Fruit fly (Drosophila melanogaster) whole organism, embryonic: ENCODE results near the gene Prtl99C.

Experiments used
- Asciz ChIP-seq: fragments of 200-800 bp; sonication (Bioruptor generic); optimal IDR thresholded peaks from 2 replicates; lab custom pipeline; 2017; ENCODE audit warnings: missing biosample characterization, mild to moderate bottlenecking, missing genetic modification characterization, missing genetic modification reagents
- BEAF-32 ChIP-seq: fragments of 200-800 bp; sonication (Bioruptor generic); optimal IDR thresholded peaks from 3 replicates; lab custom pipeline; 2017; ENCODE audit warnings: missing biosample characterization, missing genetic modification characterization, mild to moderate bottlenecking, moderate library complexity, missing genetic modification reagents
- CG10209 ChIP-seq: fragments of 200-800 bp; sonication (Bioruptor generic); optimal IDR thresholded peaks from 3 replicates; lab custom pipeline; 2017; ENCODE audit warnings: missing biosample characterization, mild to moderate bottlenecking, missing genetic modification characterization, missing genetic modification reagents
- CG10274 ChIP-seq: fragments of 200-800 bp; sonication (Bioruptor generic); optimal IDR thresholded peaks from 3 replicates; lab custom pipeline; 2017; ENCODE audit warnings: missing biosample characterization, mild to moderate bottlenecking, missing genetic modification characterization
- CG10366 ChIP-seq: fragments of 200-800 bp; sonication (Bioruptor generic); IDR thresholded peaks from 2 replicates; pipeline ENCODE4 v1.3.6; 2022; ENCODE audit warnings: missing biosample characterization, missing genetic modification characterization
- CG10431 ChIP-seq: fragments of 200-800 bp; sonication (Bioruptor generic); optimal IDR thresholded peaks from 3 replicates; lab custom pipeline; 2018; ENCODE audit warnings: missing biosample characterization, mild to moderate bottlenecking, missing genetic modification characterization
- CG10959 ChIP-seq: fragments of 200-800 bp; sonication (Bioruptor generic); IDR thresholded peaks from 2 replicates; pipeline ENCODE4 v1.3.6; 2022; ENCODE audit warnings: missing biosample characterization, missing genetic modification characterization
- CG10979 ChIP-seq: fragments of 200-800 bp; sonication (Bioruptor generic); optimal IDR thresholded peaks from 2 replicates; lab custom pipeline; 2018; ENCODE audit warnings: missing biosample characterization, mild to moderate bottlenecking, missing genetic modification characterization, moderate library complexity
- CG11085 ChIP-seq: fragments of 200-800 bp; sonication (Bioruptor generic); IDR thresholded peaks from 2 replicates; pipeline ENCODE4 v1.3.6; 2022; ENCODE audit warnings: missing biosample characterization, missing genetic modification characterization
- CG11456 ChIP-seq: fragments of 200-800 bp; sonication (Bioruptor generic); IDR thresholded peaks from 3 replicates; pipeline ENCODE4 v1.3.6; 2022; ENCODE audit warnings: missing biosample characterization, missing genetic modification characterization
- CG12104 ChIP-seq: fragments of 200-800 bp; sonication (Bioruptor generic); optimal IDR thresholded peaks from 3 replicates; lab custom pipeline; 2016; ENCODE audit warnings: missing biosample characterization, missing genetic modification characterization
- CG12219 ChIP-seq: fragments of 200-800 bp; sonication (Bioruptor generic); optimal IDR thresholded peaks from 3 replicates; lab custom pipeline; 2018; ENCODE audit warnings: missing biosample characterization, mild to moderate bottlenecking, missing genetic modification characterization
- CG12769 ChIP-seq: fragments of 200-800 bp; sonication (Bioruptor generic); optimal IDR thresholded peaks from 2 replicates; lab custom pipeline; 2019; ENCODE audit warnings: missing biosample characterization, mild to moderate bottlenecking, missing genetic modification characterization, moderate library complexity
- CG15601 ChIP-seq: fragments of 200-800 bp; sonication (Bioruptor generic); optimal IDR thresholded peaks from 3 replicates; lab custom pipeline; 2019; ENCODE audit warnings: missing biosample characterization, mild to moderate bottlenecking, missing genetic modification characterization, moderate library complexity
- CG1603 ChIP-seq: fragments of 200-800 bp; sonication (Bioruptor generic); optimal IDR thresholded peaks from 2 replicates; lab custom pipeline; 2019; ENCODE audit warnings: missing biosample characterization, mild to moderate bottlenecking, missing genetic modification characterization, moderate library complexity
- CG17802 ChIP-seq: fragments of 200-800 bp; sonication (Bioruptor generic); optimal IDR thresholded peaks from 2 replicates; lab custom pipeline; 2018; ENCODE audit warnings: missing biosample characterization, mild to moderate bottlenecking, missing genetic modification characterization, moderate library complexity
- CG18764 ChIP-seq: fragments of 200-800 bp; sonication (Bioruptor generic); optimal IDR thresholded peaks from 3 replicates; lab custom pipeline; 2016; ENCODE audit warnings: missing biosample characterization, missing genetic modification characterization
- CG3065 ChIP-seq: fragments of 200-800 bp; sonication (Bioruptor generic); optimal IDR thresholded peaks from 2 replicates; lab custom pipeline; 2016; ENCODE audit warnings: missing biosample characterization, missing genetic modification characterization
- CG4360 ChIP-seq: fragments of 200-800 bp; sonication (Bioruptor generic); IDR thresholded peaks from 2 replicates; pipeline ENCODE4 v1.3.6; 2022; ENCODE audit warnings: missing biosample characterization, missing genetic modification characterization
- CG4820 ChIP-seq: fragments of 200-800 bp; sonication (Bioruptor generic); optimal IDR thresholded peaks from 3 replicates; lab custom pipeline; 2016; ENCODE audit warnings: missing biosample characterization, missing genetic modification characterization
- CG9727 ChIP-seq: fragments of 200-800 bp; sonication (Bioruptor generic); optimal IDR thresholded peaks from 3 replicates; lab custom pipeline; 2017; ENCODE audit warnings: missing biosample characterization, mild to moderate bottlenecking, missing genetic modification characterization
- Dad ChIP-seq: fragments of 200-800 bp; sonication (Bioruptor generic); optimal IDR thresholded peaks from 3 replicates; lab custom pipeline; 2016; ENCODE audit warnings: missing biosample characterization, missing genetic modification characterization
- Drgx ChIP-seq: fragments of 200-800 bp; sonication (Bioruptor generic); IDR thresholded peaks from 2 replicates; pipeline ENCODE4 v1.3.6; 2022; ENCODE audit warnings: missing biosample characterization, missing genetic modification characterization
- HLHmδ ChIP-seq: fragments of 200-800 bp; sonication (Bioruptor generic); optimal IDR thresholded peaks from 2 replicates; lab custom pipeline; 2018; ENCODE audit warnings: missing biosample characterization, mild to moderate bottlenecking, missing genetic modification characterization, moderate library complexity
- Hmr ChIP-seq: fragments of 200-800 bp; sonication (Bioruptor generic); optimal IDR thresholded peaks from 3 replicates; lab custom pipeline; 2017; ENCODE audit warnings: mild to moderate bottlenecking, missing biosample characterization, missing genetic modification reagents, missing genetic modification characterization
- Lpt ChIP-seq: fragments of >200 bp; optimal IDR thresholded peaks from 2 replicates; lab custom pipeline; 2018; ENCODE audit warnings: missing biosample characterization, missing genetic modification characterization
- NC2α ChIP-seq: fragments of 200-800 bp; sonication (Bioruptor generic); optimal IDR thresholded peaks from 2 replicates; lab custom pipeline; 2016; ENCODE audit warnings: missing biosample characterization, missing genetic modification characterization
- NFAT ChIP-seq: fragments of 200-800 bp; sonication (Bioruptor generic); IDR thresholded peaks from 2 replicates; pipeline ENCODE4 v1.3.6; 2022; ENCODE audit warnings: missing biosample characterization, missing genetic modification characterization
- Ravus ChIP-seq: fragments of 200-800 bp; sonication (Bioruptor generic); IDR thresholded peaks from 2 replicates; pipeline ENCODE4 v1.3.6; 2022; ENCODE audit warnings: missing biosample characterization, missing genetic modification characterization
- bcd ChIP-seq: fragments of 200-800 bp; sonication (Bioruptor generic); optimal IDR thresholded peaks from 2 replicates; lab custom pipeline; 2017; ENCODE audit warnings: missing biosample characterization, mild to moderate bottlenecking, missing genetic modification characterization
- br ChIP-seq: fragments of >200 bp; optimal IDR thresholded peaks from 2 replicates; lab custom pipeline; 2017
- crp ChIP-seq, 2 experiments: fragments of 200-800 bp; sonication (Bioruptor generic); optimal IDR thresholded peaks; 2 replicates in 1 of 2; 3 replicates in 1 of 2; lab custom pipeline; 2017; ENCODE audit warnings: missing biosample characterization in 2 of 2, missing genetic modification characterization in 2 of 2, mild to moderate bottlenecking in 1 of 2, moderate library complexity in 1 of 2
- en ChIP-seq: fragments of 200-800 bp; sonication (Bioruptor generic); optimal IDR thresholded peaks from 2 replicates; lab custom pipeline; 2016; ENCODE audit warnings: missing biosample characterization, missing genetic modification characterization
- fd96Cb ChIP-seq: fragments of 200-800 bp; sonication (Bioruptor generic); optimal IDR thresholded peaks from 2 replicates; lab custom pipeline; 2018; ENCODE audit warnings: missing biosample characterization, mild to moderate bottlenecking, missing genetic modification characterization, moderate library complexity
- fu2 ChIP-seq: fragments of 200-800 bp; sonication (Bioruptor generic); optimal IDR thresholded peaks from 2 replicates; lab custom pipeline; 2016; ENCODE audit warnings: missing biosample characterization, missing genetic modification characterization
- ken ChIP-seq: fragments of 200-800 bp; sonication (Bioruptor generic); IDR thresholded peaks from 3 replicates; pipeline ENCODE4 v1.3.6; 2022; ENCODE audit warnings: missing biosample characterization, missing genetic modification characterization
- scrt ChIP-seq: fragments of 200-800 bp; sonication (Bioruptor generic); optimal IDR thresholded peaks from 2 replicates; lab custom pipeline; 2018; ENCODE audit warnings: missing biosample characterization, mild to moderate bottlenecking, missing genetic modification characterization, moderate library complexity
- sens ChIP-seq: fragments of 200-800 bp; sonication (Bioruptor generic); peaks from one replicate; lab custom pipeline; 2016; ENCODE audit warnings: missing biosample characterization, missing genetic modification characterization
- sima ChIP-seq: fragments of 200-800 bp; sonication (Bioruptor generic); optimal IDR thresholded peaks from 2 replicates; lab custom pipeline; 2016; ENCODE audit warnings: missing biosample characterization, missing genetic modification characterization
- slp2 ChIP-seq: fragments of 200-800 bp; sonication (Bioruptor generic); optimal IDR thresholded peaks from 2 replicates; lab custom pipeline; 2016; ENCODE audit warnings: missing biosample characterization, missing genetic modification characterization
- sqz ChIP-seq: fragments of 200-800 bp; sonication (Bioruptor generic); optimal IDR thresholded peaks from 3 replicates; lab custom pipeline; 2018; ENCODE audit warnings: missing biosample characterization, mild to moderate bottlenecking, missing genetic modification characterization
- tll ChIP-seq, 2 experiments: fragments of 200-800 bp in 1 of 2; fragments of >200 bp in 1 of 2; sonication (Bioruptor generic) in 1 of 2; optimal IDR thresholded peaks; 2 replicates each; lab custom pipeline; 2017 to 2019; ENCODE audit warnings: missing biosample characterization in 2 of 2, missing genetic modification characterization in 2 of 2, mild to moderate bottlenecking in 1 of 2, moderate library complexity in 1 of 2
- unc-4 ChIP-seq: fragments of 200-800 bp; sonication (Bioruptor generic); IDR thresholded peaks from 2 replicates; pipeline ENCODE4 v1.3.6; 2022; ENCODE audit warnings: missing biosample characterization, missing genetic modification characterization; ENCODE audit not compliant: partially characterized antibody
- vvl ChIP-seq: fragments of 200-800 bp; sonication (Bioruptor generic); IDR thresholded peaks from 2 replicates; pipeline ENCODE4 v1.3.6; 2022; ENCODE audit warnings: missing biosample characterization, missing genetic modification characterization
- zf30C ChIP-seq: fragments of 200-800 bp; sonication (Bioruptor generic); optimal IDR thresholded peaks from 3 replicates; lab custom pipeline; 2018; ENCODE audit warnings: missing biosample characterization, mild to moderate bottlenecking, missing genetic modification characterization
- zfh1 ChIP-seq: fragments of 200-800 bp; sonication (Bioruptor generic); IDR thresholded peaks from 3 replicates; pipeline ENCODE4 v1.3.6; 2022; ENCODE audit warnings: missing biosample characterization, missing genetic modification characterization

Prtl99C gene

DNA sequence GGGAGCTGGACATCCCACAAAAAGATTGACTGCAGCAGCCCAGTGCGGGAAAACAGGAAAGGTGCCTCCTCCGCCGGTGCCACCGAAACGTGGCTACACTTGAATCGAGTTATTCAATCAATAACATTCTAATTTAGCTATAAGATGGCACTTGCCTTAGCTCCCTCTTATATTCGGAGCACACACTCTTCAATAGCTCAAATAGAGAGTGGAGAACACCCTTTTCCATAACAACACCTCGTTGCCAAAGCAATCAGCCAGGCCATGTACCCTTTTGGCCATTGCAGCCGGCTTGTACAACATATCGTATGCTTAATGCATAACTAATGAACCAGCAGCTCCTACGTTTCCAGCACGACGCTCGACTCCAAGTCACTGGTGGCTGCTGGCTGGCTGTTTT is 2.0 kb downstream of the Prtl99C start:
- peak; percentile 59 for TF ChIP-seq Drgx (GFP tag; lab: Robert Waterston, UW)
- TF ChIP-seq scrt, result no peak
- TF ChIP-seq vvl (GFP tag; lab: Robert Waterston, UW), result peak; percentile 56; the same call in 1 of the 2 replicates
- no peak for TF ChIP-seq Asciz (GFP tag; lab: Kevin White, UChicago)
- TF ChIP-seq CG1603, result no peak

DNA sequence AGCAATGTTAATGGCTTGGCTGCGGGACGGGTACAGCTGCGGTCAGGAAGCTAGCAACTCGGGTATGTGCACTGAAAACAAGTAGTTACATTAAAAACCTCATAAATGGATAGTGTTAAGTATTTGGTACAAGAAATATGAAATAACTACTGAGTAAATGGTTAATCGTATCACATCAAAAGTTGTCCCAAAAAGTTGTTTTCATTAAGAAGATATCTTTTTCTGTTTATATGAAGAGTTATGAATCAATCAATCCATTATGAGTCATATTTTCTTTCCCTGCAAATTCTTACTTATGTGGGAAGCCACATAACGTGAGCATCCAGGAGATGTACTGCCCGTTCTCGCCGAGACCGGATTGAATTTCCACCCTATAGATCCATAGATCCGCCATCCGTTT is 3.0 kb downstream of the Prtl99C start:
- no peak for TF ChIP-seq CG4820 (GFP tag; lab: Kevin White, UChicago)
- no peak for TF ChIP-seq NC2α (GFP tag; lab: Kevin White, UChicago)
- no peak for TF ChIP-seq CG15601 (tag; lab: Kevin White, UChicago)
- TF ChIP-seq CG10979 (tag; lab: Kevin White, UChicago), result peak; percentile 0
- TF ChIP-seq Lpt, result no peak
- TF ChIP-seq BEAF-32 (GFP tag; lab: Kevin White, UChicago), result no peak

DNA sequence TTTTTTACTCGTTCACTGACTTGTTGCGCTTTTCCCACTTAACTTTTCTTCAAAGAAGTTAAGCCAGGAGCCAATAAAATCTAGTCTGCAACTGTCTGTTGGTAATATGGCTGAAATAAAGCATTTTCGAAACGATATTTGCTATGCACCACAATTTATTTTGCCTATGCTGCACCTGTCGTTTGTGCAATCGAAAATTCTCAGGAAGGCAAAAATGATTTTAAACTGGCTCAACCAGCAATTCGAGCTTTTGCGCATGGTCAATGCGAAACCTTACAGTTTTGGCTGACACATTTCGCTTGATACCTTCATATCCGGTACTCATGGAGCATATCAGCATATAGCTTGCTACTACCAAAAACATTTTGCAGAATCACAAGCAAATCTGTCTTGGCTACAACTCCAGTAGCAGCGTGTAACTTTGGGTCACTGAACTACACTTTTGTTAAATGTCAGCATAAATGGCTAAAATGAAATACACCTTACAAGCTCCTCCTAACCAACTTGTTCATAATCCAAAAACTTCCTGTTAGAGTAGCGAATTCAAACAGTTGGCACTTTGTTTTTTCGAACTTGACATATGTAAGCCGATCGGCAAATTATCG is 4.1 kb downstream of the Prtl99C start:
- TF ChIP-seq CG10209 (GFP tag; lab: Kevin White, UChicago), result no peak
- no peak for TF ChIP-seq CG12219 (GFP tag; lab: Kevin White, UChicago)
- TF ChIP-seq Ravus, result no peak

DNA sequence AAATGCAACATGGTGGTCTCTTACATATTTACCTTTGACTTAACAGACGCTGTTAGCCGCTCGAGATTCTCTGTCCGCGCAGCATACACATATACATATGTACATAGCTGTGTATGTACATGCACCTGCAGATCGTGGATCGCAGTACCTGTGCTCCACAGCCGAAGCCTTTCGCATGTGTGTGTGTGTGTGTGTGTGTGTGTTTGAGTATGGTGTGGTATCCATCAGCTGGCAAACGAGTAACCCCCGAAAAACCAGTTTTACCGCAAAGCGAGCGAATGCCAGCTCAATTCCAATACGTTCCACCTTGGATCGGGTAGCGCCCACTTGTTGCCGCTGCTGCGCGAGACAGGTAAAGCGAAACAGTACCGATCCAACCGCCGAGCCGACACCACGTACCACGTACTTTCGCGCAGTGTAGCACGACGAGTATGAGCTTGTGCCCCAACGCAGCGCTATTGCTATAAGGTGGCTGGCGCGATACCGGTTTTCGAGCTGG is 5.6 kb downstream of the Prtl99C start, which contains the start of gene Cad99C:
Gene Cad99C, plus strand, starts transcription at position 365 of the 499 bp plus-strand sequence.
- peak; percentile 74 for TF ChIP-seq zf30C (GFP tag; lab: Kevin White, UChicago)
- TF ChIP-seq CG12104 (GFP tag; lab: Kevin White, UChicago), result no peak
- peak in 1 of 2 experiments; percentile 59 for TF ChIP-seq crp (GFP tag; optimal IDR thresholded peaks at IDR 0.05; lab: Kevin White, UChicago)
- TF ChIP-seq en (GFP tag; lab: Kevin White, UChicago), result no peak
- TF ChIP-seq CG10366, result no peak
- TF ChIP-seq CG18764, result no peak
- TF ChIP-seq Dad, result no peak
- no peak for TF ChIP-seq CG4360
- no peak for TF ChIP-seq sima (GFP tag; lab: Kevin White, UChicago)
- TF ChIP-seq CG10431 (GFP tag; lab: Kevin White, UChicago), result no peak
- TF ChIP-seq sens, result peak; percentile 72
- no peak for TF ChIP-seq CG17802 (tag; lab: Kevin White, UChicago)
- TF ChIP-seq CG10959 (GFP tag; lab: Robert Waterston, UW), result no peak
- no peak for TF ChIP-seq fd96Cb
- TF ChIP-seq fu2, result no peak
- TF ChIP-seq zfh1, result 0 out of 3 replicates have a peak, but pooled peaks have one; percentile 16
- no peak for TF ChIP-seq bcd (GFP tag; lab: Kevin White, UChicago)
- no peak for TF ChIP-seq CG3065 (GFP tag; lab: Kevin White, UChicago)
- no peak for TF ChIP-seq tll (GFP tag; optimal IDR thresholded peaks at IDR 0.05; lab: Kevin White, UChicago)
- TF ChIP-seq NFAT (GFP tag; lab: Robert Waterston, UW), result no peak
- no peak for TF ChIP-seq slp2 (GFP tag; lab: Kevin White, UChicago)
- TF ChIP-seq CG11085 (GFP tag; lab: Robert Waterston, UW), result no peak
- peak; percentile 35; the same call in 1 of the 2 replicates for TF ChIP-seq unc-4 (GFP tag; lab: Robert Waterston, UW)
- TF ChIP-seq br (lab: Kevin White, UChicago), result no peak
- TF ChIP-seq ken (GFP tag; lab: Robert Waterston, UW), result no peak
- no peak for TF ChIP-seq HLHmδ (GFP tag; lab: Kevin White, UChicago)
- TF ChIP-seq Hmr (GFP tag; lab: Kevin White, UChicago), result no peak
- TF ChIP-seq CG10274, result no peak
- no peak for TF ChIP-seq CG9727 (GFP tag; lab: Kevin White, UChicago)
- no peak for TF ChIP-seq CG11456
- TF ChIP-seq CG12769 (tag; lab: Kevin White, UChicago), result peak; percentile 50
- TF ChIP-seq sqz (GFP tag; lab: Kevin White, UChicago), result no peak
